Worm (Caenorhabditis elegans): Measurements from ENCODE around the gene aak-1.

Gene aak-1

DNA sequence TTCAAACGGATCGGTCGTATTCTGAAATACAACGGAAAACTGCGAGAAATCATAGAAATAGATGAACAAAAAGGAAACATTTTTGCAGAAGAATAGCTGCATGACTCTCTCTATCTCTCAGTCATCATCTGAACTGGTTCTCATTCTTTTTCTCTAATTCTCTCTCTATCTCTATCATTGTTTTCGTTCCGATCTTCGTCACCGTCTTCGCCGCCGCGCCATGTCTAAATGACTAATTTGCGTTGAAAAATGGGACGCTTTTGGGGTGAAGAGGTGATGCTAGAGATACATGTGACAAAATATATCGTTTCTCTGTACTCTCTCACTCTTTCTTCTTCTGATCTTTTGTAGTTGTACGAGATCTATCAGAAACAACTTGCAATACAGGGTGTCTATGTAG lies 19.6 kb upstream of the aak-1 start (continued):
- TF ChIP-seq crh-2 (tag; optimal IDR thresholded peaks at IDR 0.05): peak; percentile 73
- TF ChIP-seq nhr-10 (tag; optimal IDR thresholded peaks at IDR 0.05): no peak
- TF ChIP-seq ztf-11 (tag; optimal IDR thresholded peaks at IDR 0.05): no peak
- no peak for TF ChIP-seq ZK546.5 (tag; optimal IDR thresholded peaks at IDR 0.05)
- TF ChIP-seq mbf-1 (tag; optimal IDR thresholded peaks at IDR 0.05): no peak
- TF ChIP-seq unc-39 (tag; optimal IDR thresholded peaks at IDR 0.05): no peak
- no peak for TF ChIP-seq elt-1 (tag; optimal IDR thresholded peaks at IDR 0.05)
- no peak for TF ChIP-seq mab-5 (tag; optimal IDR thresholded peaks at IDR 0.05)
- TF ChIP-seq alr-1 (tag; optimal IDR thresholded peaks at IDR 0.05): no peak
- peak; percentile 37 for TF ChIP-seq gmeb-1 (tag; optimal IDR thresholded peaks at IDR 0.05)
- TF ChIP-seq egl-27 (tag; optimal IDR thresholded peaks at IDR 0.05): peak; percentile 56
- peak; percentile 14 for TF ChIP-seq nhr-6 (tag; optimal IDR thresholded peaks at IDR 0.05)
- TF ChIP-seq nhr-12 (tag; optimal IDR thresholded peaks at IDR 0.05): no peak
- no peak for TF ChIP-seq ztf-1 (GFP tag; conservative IDR thresholded peaks at IDR 0.05)
- TF ChIP-seq nhr-129 (tag; optimal IDR thresholded peaks at IDR 0.05): peak; percentile 37
- TF ChIP-seq skn-1 (tag; optimal IDR thresholded peaks at IDR 0.05): no peak
- no peak for TF ChIP-seq aly-2 (tag; optimal IDR thresholded peaks at IDR 0.05)

ce11 chrIII:8779912-8780311 lies 19.0 kb upstream of the aak-1 start, which contains the start of gene K02D10.4:
TSS of gene K02D10.4 (minus strand) at chrIII:8780012.
- TF ChIP-seq elt-3 (tag; optimal IDR thresholded peaks at IDR 0.05) (no peak), lin-13 (GFP tag; optimal IDR thresholded peaks at IDR 0.05) (no peak), skn-1 (tag; optimal IDR thresholded peaks at IDR 0.05) (no peak), peb-1 (tag; optimal IDR thresholded peaks at IDR 0.05) (no peak), mab-5 (tag; optimal IDR thresholded peaks at IDR 0.05) (no peak), nhr-11 (tag; optimal IDR thresholded peaks at IDR 0.05) (no peak), nhr-12 (tag; optimal IDR thresholded peaks at IDR 0.05) (no peak), unc-55 (GFP tag; optimal IDR thresholded peaks at IDR 0.05) (no peak), dmd-4 (tag; optimal IDR thresholded peaks at IDR 0.05) (no peak), aly-2 (tag; optimal IDR thresholded peaks at IDR 0.05) (no peak), crh-2 (tag; optimal IDR thresholded peaks at IDR 0.05) (no peak), sem-4 (tag; optimal IDR thresholded peaks at IDR 0.05) (no peak), F13H6.1 (tag; optimal IDR thresholded peaks at IDR 0.05) (no peak), ceh-82 (tag; optimal IDR thresholded peaks at IDR 0.05) (no peak)

DNA sequence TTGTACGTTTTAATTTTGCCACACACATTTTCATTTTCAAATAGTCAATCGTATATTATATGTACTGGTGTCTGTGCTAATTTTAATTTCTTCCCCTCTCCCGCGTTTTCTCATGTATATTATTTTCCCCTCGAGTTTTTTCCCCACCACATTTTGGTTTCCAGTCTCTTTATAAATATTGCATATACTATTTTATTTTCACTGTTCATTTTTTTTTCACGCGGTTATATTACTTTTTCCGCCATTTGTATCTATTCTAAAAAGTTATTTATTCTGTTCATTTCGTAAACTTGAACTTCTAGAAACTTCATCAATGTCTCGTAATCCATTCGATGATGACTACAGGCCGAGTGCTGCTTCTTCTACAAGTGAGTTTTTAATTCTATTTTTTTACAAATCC lies 15.1 kb upstream of the aak-1 start, which contains the start of gene snap-29:
TSS of gene snap-29 (plus strand) at position 301 of the 400 bp plus-strand sequence.
- TF ChIP-seq sma-3 (GFP tag; optimal IDR thresholded peaks at IDR 0.05) (no peak), ztf-4 (tag; optimal IDR thresholded peaks at IDR 0.05) (no peak), nhr-129 (tag; optimal IDR thresholded peaks at IDR 0.05) (no peak), snpc-4 (tag; optimal IDR thresholded peaks at IDR 0.05) (no peak), sma-9 (GFP tag; optimal IDR thresholded peaks at IDR 0.05) (no peak), sma-9 (tag; optimal IDR thresholded peaks at IDR 0.05) (no peak), nhr-21 (tag; optimal IDR thresholded peaks at IDR 0.05) (no peak), nhr-25 (tag; optimal IDR thresholded peaks at IDR 0.05) (no peak), nhr-23 (tag; optimal IDR thresholded peaks at IDR 0.05) (no peak), sem-4 (tag; optimal IDR thresholded peaks at IDR 0.05) (no peak), ama-1 (optimal IDR thresholded peaks at IDR 0.05) (no peak), lsy-2 (tag; optimal IDR thresholded peaks at IDR 0.05) (no peak), nhr-10 (tag; optimal IDR thresholded peaks at IDR 0.05) (no peak), ztf-11 (tag; optimal IDR thresholded peaks at IDR 0.05) (no peak), Y55F3AM.14 (GFP tag; optimal IDR thresholded peaks at IDR 0.05) (no peak), ceh-16 (tag; optimal IDR thresholded peaks at IDR 0.05) (no peak), nhr-12 (tag; optimal IDR thresholded peaks at IDR 0.05) (no peak), aly-2 (tag; optimal IDR thresholded peaks at IDR 0.05) (no peak), ZK546.5 (tag; optimal IDR thresholded peaks at IDR 0.05) (no peak), ztf-1 (GFP tag; conservative IDR thresholded peaks at IDR 0.05) (no peak), mbf-1 (tag; optimal IDR thresholded peaks at IDR 0.05) (no peak)

ce11 chrIII:8773375-8773774 lies 12.5 kb upstream of the aak-1 start:
- no peak for TF ChIP-seq nhr-25 (tag; optimal IDR thresholded peaks at IDR 0.05)
- TF ChIP-seq ceh-16 (tag; optimal IDR thresholded peaks at IDR 0.05): no peak
- TF ChIP-seq egl-27 (tag; optimal IDR thresholded peaks at IDR 0.05): no peak
- TF ChIP-seq ceh-82 (tag; optimal IDR thresholded peaks at IDR 0.05): no peak
- no peak for TF ChIP-seq lin-13 (GFP tag; optimal IDR thresholded peaks at IDR 0.05)
- no peak for TF ChIP-seq aly-2 (tag; optimal IDR thresholded peaks at IDR 0.05)
- TF ChIP-seq fos-1 (tag; optimal IDR thresholded peaks at IDR 0.05): no peak
- no peak for TF ChIP-seq sem-4 (tag; optimal IDR thresholded peaks at IDR 0.05)
- TF ChIP-seq peb-1 (tag; optimal IDR thresholded peaks at IDR 0.05): no peak
- no peak for TF ChIP-seq ztf-1 (GFP tag; conservative IDR thresholded peaks at IDR 0.05)

All from whole organism, L2 larva.